Fruit fly (Drosophila melanogaster) whole organism, embryonic: ENCODE measurements around the gene Unc50.

ENCODE experiments used
- Abd-B ChIP-seq: fragments of 200-800 bp; sonication (Bioruptor generic); optimal IDR thresholded peaks from 2 replicates; lab custom pipeline; 2018; ENCODE audit warnings: missing biosample characterization, mild to moderate bottlenecking, missing genetic modification characterization, moderate library complexity
- C15 ChIP-seq: fragments of 200-800 bp; sonication (Bioruptor generic); IDR thresholded peaks from 3 replicates; pipeline ENCODE4 v1.3.6; 2022; ENCODE audit warnings: missing biosample characterization, missing genetic modification characterization
- CG11398 ChIP-seq: fragments of 200-800 bp; sonication (Bioruptor generic); optimal IDR thresholded peaks from 2 replicates; lab custom pipeline; 2016; ENCODE audit warnings: missing biosample characterization, missing genetic modification characterization
- CG12942 ChIP-seq: fragments of 200-800 bp; sonication (Bioruptor generic); optimal IDR thresholded peaks from 3 replicates; lab custom pipeline; 2016; ENCODE audit warnings: missing biosample characterization, missing genetic modification characterization
- CG13287 ChIP-seq: fragments of 200-800 bp; sonication (Bioruptor generic); IDR thresholded peaks from 2 replicates; pipeline ENCODE4 v1.3.6; 2022; ENCODE audit warnings: missing biosample characterization, missing genetic modification characterization; ENCODE audit not compliant: partially characterized antibody
- CG14014 ChIP-seq: fragments of 200-800 bp; sonication (Bioruptor generic); IDR thresholded peaks from 2 replicates; pipeline ENCODE4 v1.3.6; 2022; ENCODE audit warnings: missing biosample characterization, missing genetic modification characterization
- CG14050 ChIP-seq: fragments of 200-800 bp; sonication (Bioruptor generic); IDR thresholded peaks from 3 replicates; pipeline ENCODE4 v1.3.6; 2022; ENCODE audit warnings: missing biosample characterization, missing genetic modification characterization
- CG15011 ChIP-seq: fragments of 200-800 bp; sonication (Bioruptor generic); optimal IDR thresholded peaks from 3 replicates; lab custom pipeline; 2018; ENCODE audit warnings: missing biosample characterization, mild to moderate bottlenecking, missing genetic modification characterization
- CG15696 ChIP-seq: fragments of 200-800 bp; sonication (Bioruptor generic); optimal IDR thresholded peaks from 2 replicates; lab custom pipeline; 2019; ENCODE audit warnings: missing biosample characterization, mild to moderate bottlenecking, missing genetic modification characterization, moderate library complexity
- CG1647 ChIP-seq: fragments of 200-800 bp; sonication (Bioruptor generic); optimal IDR thresholded peaks from 3 replicates; lab custom pipeline; 2016; ENCODE audit warnings: missing biosample characterization, missing genetic modification characterization
- CG18599 ChIP-seq: fragments of 200-800 bp; sonication (Bioruptor generic); optimal IDR thresholded peaks from 3 replicates; lab custom pipeline; 2017; ENCODE audit warnings: missing biosample characterization, missing genetic modification characterization, mild to moderate bottlenecking, moderate library complexity, missing genetic modification reagents
- CG2678 ChIP-seq: fragments of 200-800 bp; sonication (Bioruptor generic); optimal IDR thresholded peaks from 3 replicates; lab custom pipeline; 2019; ENCODE audit warnings: missing biosample characterization, mild to moderate bottlenecking, missing genetic modification characterization, moderate library complexity
- CG31365 ChIP-seq: fragments of 200-800 bp; sonication (Bioruptor generic); optimal IDR thresholded peaks from 2 replicates; lab custom pipeline; 2018; ENCODE audit warnings: missing biosample characterization, mild to moderate bottlenecking, missing genetic modification characterization
- CG32772 ChIP-seq: fragments of 200-800 bp; sonication (Bioruptor generic); IDR thresholded peaks from 2 replicates; pipeline ENCODE4 v1.3.6; 2022; ENCODE audit warnings: missing biosample characterization, missing genetic modification characterization
- CG33213 ChIP-seq: fragments of 200-800 bp; sonication (Bioruptor generic); optimal IDR thresholded peaks from 3 replicates; lab custom pipeline; 2016; ENCODE audit warnings: missing biosample characterization, missing genetic modification characterization
- CG3726 ChIP-seq: fragments of 200-800 bp; sonication (Bioruptor generic); IDR thresholded peaks from 3 replicates; pipeline ENCODE4, ENCODE4 v1.3.6; 2022; ENCODE audit warnings: missing biosample characterization, missing genetic modification characterization
- CG4328 ChIP-seq: fragments of 200-800 bp; sonication (Bioruptor generic); optimal IDR thresholded peaks from 3 replicates; lab custom pipeline; 2017; ENCODE audit warnings: missing biosample characterization, missing genetic modification reagents, missing genetic modification characterization
- CG5180 ChIP-seq: fragments of 200-800 bp; sonication (Bioruptor generic); optimal IDR thresholded peaks from 3 replicates; lab custom pipeline; 2017; ENCODE audit warnings: missing biosample characterization, missing genetic modification characterization, mild to moderate bottlenecking, moderate library complexity, missing genetic modification reagents
- CTCF ChIP-seq: fragments of 200-800 bp; sonication (Bioruptor generic); optimal IDR thresholded peaks from 2 replicates; lab custom pipeline; 2017; ENCODE audit warnings: missing biosample characterization, mild to moderate bottlenecking, missing genetic modification characterization, moderate library complexity
- CoRest ChIP-seq: fragments of 200-800 bp; sonication (Bioruptor generic); optimal IDR thresholded peaks from 3 replicates; lab custom pipeline; 2018; ENCODE audit warnings: missing biosample characterization, mild to moderate bottlenecking, missing genetic modification characterization, moderate library complexity
- Eip74EF ChIP-seq, 2 experiments: fragments of 200-800 bp in 1 of 2; fragments of >200 bp in 1 of 2; sonication (Bioruptor generic) in 1 of 2; optimal IDR thresholded peaks; 2 replicates each; lab custom pipeline; 2017 to 2019; ENCODE audit warnings: missing biosample characterization in 2 of 2, missing genetic modification characterization in 2 of 2, mild to moderate bottlenecking in 1 of 2, moderate library complexity in 1 of 2
- GATAe ChIP-seq: fragments of 200-800 bp; sonication (Bioruptor generic); conservative IDR thresholded peaks from 2 replicates; pipeline ENCODE4 v1.3.6; 2022; ENCODE audit warnings: missing biosample characterization, missing genetic modification characterization
- HLH3B ChIP-seq: fragments of 200-800 bp; sonication (Bioruptor generic); IDR thresholded peaks from 2 replicates; pipeline ENCODE4 v1.3.6; 2022; ENCODE audit warnings: missing biosample characterization, missing genetic modification characterization
- MBD-R2 ChIP-seq: fragments of 200-800 bp; sonication (Bioruptor generic); IDR thresholded peaks from 2 replicates; pipeline ENCODE4 v1.3.6; 2022; ENCODE audit warnings: missing biosample characterization, missing genetic modification characterization
- Max ChIP-seq: fragments of 200-800 bp; sonication (Bioruptor generic); optimal IDR thresholded peaks from 2 replicates; lab custom pipeline; 2016; ENCODE audit warnings: missing biosample characterization, mild to moderate bottlenecking, missing genetic modification characterization
- Neu2 ChIP-seq: fragments of 200-800 bp; sonication (Bioruptor generic); optimal IDR thresholded peaks from 3 replicates; lab custom pipeline; 2016; ENCODE audit warnings: missing biosample characterization, missing genetic modification characterization, borderline replicate concordance
- ab ChIP-seq: fragments of 200-800 bp; sonication (Bioruptor generic); optimal IDR thresholded peaks from 2 replicates; lab custom pipeline; 2016; ENCODE audit warnings: missing biosample characterization, missing genetic modification characterization
- ac ChIP-seq: fragments of 200-800 bp; sonication (Bioruptor generic); optimal IDR thresholded peaks from 3 replicates; lab custom pipeline; 2017; ENCODE audit warnings: missing biosample characterization, mild to moderate bottlenecking, missing genetic modification characterization
- bbx ChIP-seq: fragments of 200-800 bp; sonication (Bioruptor generic); IDR thresholded peaks from 2 replicates; pipeline ENCODE4 v1.3.6; 2022; ENCODE audit warnings: missing biosample characterization, missing genetic modification characterization; ENCODE audit not compliant: partially characterized antibody
- ci ChIP-seq: fragments of 200-800 bp; sonication (Bioruptor generic); IDR thresholded peaks from 3 replicates; pipeline ENCODE4 v1.3.6; 2022; ENCODE audit warnings: missing biosample characterization, missing genetic modification characterization
- dimm ChIP-seq: fragments of 200-800 bp; sonication (Bioruptor generic); IDR thresholded peaks from 2 replicates; pipeline ENCODE4 v1.3.6; 2022; ENCODE audit warnings: missing biosample characterization, missing genetic modification characterization
- eve ChIP-seq, 2 experiments: fragments of >200 bp; optimal IDR thresholded peaks; 2 replicates each; lab custom pipeline; 2017; ENCODE audit warnings: missing biosample characterization in 2 of 2, missing genetic modification characterization in 2 of 2
- fd96Cb ChIP-seq: fragments of 200-800 bp; sonication (Bioruptor generic); optimal IDR thresholded peaks from 2 replicates; lab custom pipeline; 2018; ENCODE audit warnings: missing biosample characterization, mild to moderate bottlenecking, missing genetic modification characterization, moderate library complexity
- ftz-f1 ChIP-seq: fragments of 200-800 bp; sonication (Bioruptor generic); optimal IDR thresholded peaks from 2 replicates; lab custom pipeline; 2016; ENCODE audit warnings: missing biosample characterization, missing genetic modification characterization
- grau ChIP-seq: fragments of 200-800 bp; optimal IDR thresholded peaks from 3 replicates; lab custom pipeline; 2019; ENCODE audit warnings: missing biosample characterization, mild to moderate bottlenecking, missing genetic modification characterization, moderate library complexity
- jigr1 ChIP-seq: fragments of 200-800 bp; sonication (Bioruptor generic); IDR thresholded peaks from 3 replicates; pipeline ENCODE4 v1.3.6; 2022; ENCODE audit warnings: missing biosample characterization, missing genetic modification characterization
- kah ChIP-seq: fragments of 200-800 bp; sonication (Bioruptor generic); optimal IDR thresholded peaks from 2 replicates; lab custom pipeline; 2018; ENCODE audit warnings: missing biosample characterization, mild to moderate bottlenecking, missing genetic modification characterization
- kay ChIP-seq: fragments of 200-800 bp; sonication (Bioruptor generic); optimal IDR thresholded peaks from 2 replicates; lab custom pipeline; 2016; ENCODE audit warnings: missing biosample characterization, missing genetic modification characterization
- klu ChIP-seq: fragments of 200-800 bp; sonication (Bioruptor generic); IDR thresholded peaks from 2 replicates; pipeline ENCODE4 v1.3.6; 2022; ENCODE audit warnings: missing biosample characterization, missing genetic modification characterization
- nerfin-1 ChIP-seq: fragments of 200-800 bp; sonication (Bioruptor generic); optimal IDR thresholded peaks from 3 replicates; lab custom pipeline; 2019; ENCODE audit warnings: missing biosample characterization, mild to moderate bottlenecking, missing genetic modification characterization, moderate library complexity
- phol ChIP-seq: fragments of 200-800 bp; sonication (Bioruptor generic); optimal IDR thresholded peaks from 3 replicates; lab custom pipeline; 2018; ENCODE audit warnings: missing biosample characterization, mild to moderate bottlenecking, missing genetic modification characterization, moderate library complexity
- pita ChIP-seq: fragments of 200-800 bp; sonication (Bioruptor generic); optimal IDR thresholded peaks from 2 replicates; lab custom pipeline; 2017; ENCODE audit warnings: missing biosample characterization, mild to moderate bottlenecking, missing genetic modification characterization
- pros ChIP-seq: fragments of 200-800 bp; sonication (Bioruptor generic); optimal IDR thresholded peaks from 3 replicates; lab custom pipeline; 2019; ENCODE audit warnings: missing biosample characterization, mild to moderate bottlenecking, missing genetic modification characterization, moderate library complexity
- psq ChIP-seq: fragments of 200-800 bp; sonication (Bioruptor generic); optimal IDR thresholded peaks from 2 replicates; lab custom pipeline; 2017; ENCODE audit warnings: missing biosample characterization, missing genetic modification characterization
- repo ChIP-seq: fragments of 200-800 bp; sonication (Bioruptor generic); optimal IDR thresholded peaks from 2 replicates; lab custom pipeline; 2016; ENCODE audit warnings: missing biosample characterization, missing genetic modification characterization
- ro ChIP-seq: fragments of 200-800 bp; sonication (Bioruptor generic); IDR thresholded peaks from 2 replicates; pipeline ENCODE4 v1.3.6; 2022; ENCODE audit warnings: missing biosample characterization, missing genetic modification characterization
- run ChIP-seq: fragments of 200-800 bp; sonication (Bioruptor generic); optimal IDR thresholded peaks from 3 replicates; lab custom pipeline; 2018; ENCODE audit warnings: missing biosample characterization, mild to moderate bottlenecking, missing genetic modification characterization
- sd ChIP-seq: fragments of 200-800 bp; sonication (Bioruptor generic); optimal IDR thresholded peaks from 3 replicates; lab custom pipeline; 2018; ENCODE audit warnings: missing biosample characterization, mild to moderate bottlenecking, missing genetic modification characterization, moderate library complexity
- sr ChIP-seq: fragments of 200-800 bp; sonication (Bioruptor generic); IDR thresholded peaks from 3 replicates; pipeline ENCODE4 v1.3.6; 2022; ENCODE audit warnings: missing biosample characterization, missing genetic modification characterization
- tap ChIP-seq: fragments of 200-800 bp; optimal IDR thresholded peaks from 3 replicates; lab custom pipeline; 2019; ENCODE audit warnings: missing biosample characterization, mild to moderate bottlenecking, missing genetic modification characterization, moderate library complexity
- zf30C ChIP-seq: fragments of 200-800 bp; sonication (Bioruptor generic); optimal IDR thresholded peaks from 3 replicates; lab custom pipeline; 2018; ENCODE audit warnings: missing biosample characterization, mild to moderate bottlenecking, missing genetic modification characterization

The Unc50 gene

dm6 chr3R:8650741-8651140 is 25.7 kb downstream of the Unc50 start, which contains the start of the genes Mkk4 and SLIRP2 (continued):
- TF ChIP-seq sd (tag; lab: Kevin White, UChicago) (peak; percentile 95), nerfin-1 (peak; percentile 97), CG3726 (GFP tag; lab: Robert Waterston, UW) (peak; percentile 98), jigr1 (GFP tag; lab: Robert Waterston, UW) (peak; percentile 97), Neu2 (GFP tag; lab: Kevin White, UChicago) (peak; percentile 95), CG4328 (peak; percentile 97), CG33213 (GFP tag; lab: Kevin White, UChicago) (peak; percentile 99), pita (GFP tag; lab: Kevin White, UChicago) (no peak), ab (GFP tag; lab: Kevin White, UChicago) (peak; percentile 97), ci (GFP tag; lab: Robert Waterston, UW) (peak; percentile 99), tap (tag; lab: Kevin White, UChicago) (peak; percentile 98), C15 (GFP tag; lab: Robert Waterston, UW) (peak; percentile 99), Max (GFP tag; lab: Kevin White, UChicago) (peak; percentile 99), phol (tag; lab: Kevin White, UChicago) (peak; percentile 99), dimm (peak; percentile 97), GATAe (GFP tag; lab: Robert Waterston, UW) (peak; percentile 97), CG14050 (peak; percentile 99), eve (GFP tag; optimal IDR thresholded peaks at IDR 0.05; lab: Kevin White, UChicago) (peak in 1 of 2 experiments; percentile 7), CG11398 (peak; percentile 98), CG12942 (GFP tag; lab: Kevin White, UChicago) (peak; percentile 98), pros (GFP tag; lab: Kevin White, UChicago) (peak; percentile 73), CG14014 (GFP tag; lab: Robert Waterston, UW) (peak; percentile 99), CG15696 (tag; lab: Kevin White, UChicago) (peak; percentile 99), Eip74EF (GFP tag; optimal IDR thresholded peaks at IDR 0.05; lab: Kevin White, UChicago) (peak in 1 of 2 experiments; percentile 98), ac (GFP tag; lab: Kevin White, UChicago) (peak; percentile 96), CG5180 (GFP tag; lab: Kevin White, UChicago) (peak; percentile 90), kay (GFP tag; lab: Kevin White, UChicago) (peak; percentile 98), HLH3B (GFP tag; lab: Robert Waterston, UW) (peak; percentile 99), CG1647 (GFP tag; lab: Kevin White, UChicago) (peak; percentile 99), CG2678 (tag; lab: Kevin White, UChicago) (peak; percentile 99), psq (peak; percentile 96), Abd-B (GFP tag; lab: Kevin White, UChicago) (peak; percentile 99), ftz-f1 (GFP tag; lab: Kevin White, UChicago) (peak; percentile 84), sr (GFP tag; lab: Robert Waterston, UW) (peak; percentile 95), CG18599 (GFP tag; lab: Kevin White, UChicago) (peak; percentile 99), klu (GFP tag; lab: Robert Waterston, UW) (peak; percentile 98), CG31365 (tag; lab: Kevin White, UChicago) (peak; percentile 89), CTCF (GFP tag; lab: Kevin White, UChicago) (peak; percentile 75), run (tag; lab: Kevin White, UChicago) (peak; percentile 96), MBD-R2 (peak; percentile 100), repo (peak; percentile 98), fd96Cb (peak; percentile 99), CG15011 (peak; percentile 98), kah (GFP tag; lab: Kevin White, UChicago) (peak; percentile 94), CoRest (tag; lab: Kevin White, UChicago) (peak; percentile 99), bbx (peak; percentile 87), grau (peak; percentile 98), CG13287 (GFP tag; lab: Robert Waterston, UW) (peak; percentile 89), CG32772 (GFP tag; lab: Robert Waterston, UW) (peak; percentile 99), ro (peak; percentile 97), zf30C (GFP tag; lab: Kevin White, UChicago) (peak; percentile 54)
